Fruit fly (Drosophila melanogaster): ENCODE results near the gene CG6048.

The CG6048 gene

DNA sequence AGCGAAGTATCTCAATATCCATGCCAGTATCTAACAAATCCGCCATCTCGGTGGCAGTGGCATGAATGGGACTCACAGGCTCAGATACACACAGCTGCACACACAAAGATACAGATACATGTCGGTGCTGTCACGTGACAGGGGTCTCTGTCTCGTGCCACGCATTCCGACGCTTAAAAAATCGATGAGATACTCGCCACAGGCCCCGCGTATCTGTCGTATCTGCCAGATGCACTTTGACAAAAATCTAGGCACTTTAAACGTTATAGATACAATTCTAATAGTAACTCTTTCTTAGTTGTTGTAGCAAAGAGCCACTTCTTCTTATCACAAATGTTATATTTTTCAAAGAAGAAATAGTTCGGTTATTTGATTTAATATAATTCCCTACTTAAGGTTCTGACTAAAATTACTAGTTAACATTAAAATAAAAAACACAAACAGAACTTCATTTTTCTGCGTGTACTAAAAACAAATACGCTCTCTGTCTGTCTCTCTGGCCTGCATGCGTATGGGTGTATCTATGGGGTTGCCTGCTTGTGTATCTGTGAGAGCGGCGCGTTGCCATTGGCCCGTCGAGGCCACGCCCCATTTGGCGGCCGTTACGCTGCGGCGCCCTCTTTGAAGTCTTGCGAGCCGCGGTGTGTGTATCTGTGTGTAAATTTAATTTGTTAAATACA is 48.5 kb downstream of the CG6048 start, which contains the start of gene CG4766 (continued):
- TF ChIP-seq OdsH (GFP tag; optimal IDR thresholded peaks at IDR 0.05) (peak; percentile 86), Hr83 (GFP tag; optimal IDR thresholded peaks at IDR 0.05; ENCODE audit: poor library complexity, severe bottlenecking) (no peak)

Measured in whole organism, wandering third instar larva.